Worm (Caenorhabditis elegans): ENCODE results near the gene ttr-13.

DNA sequence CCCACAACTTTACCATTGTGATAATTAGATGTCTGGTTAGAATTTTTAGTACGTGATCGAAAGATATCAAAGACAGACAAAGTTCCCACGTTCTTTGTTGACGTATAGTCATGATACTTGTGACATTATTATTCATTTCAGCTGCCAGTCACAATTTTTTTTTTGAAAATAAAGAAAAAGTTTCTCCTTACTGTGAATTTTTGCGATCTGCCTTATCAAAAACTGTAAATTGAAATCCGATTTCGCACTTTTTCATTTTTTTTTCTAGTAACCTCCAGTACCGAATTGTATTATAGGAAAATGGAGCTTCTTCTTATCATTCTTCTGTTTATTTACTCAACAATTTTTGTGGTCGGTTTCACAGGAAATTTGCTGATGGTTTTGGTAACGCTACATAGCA is 44.4 kb upstream of the ttr-13 start, which contains the start of gene srsx-35:
- TF ChIP-seq ztf-11 (tag; optimal IDR thresholded peaks at IDR 0.05) (no peak), unc-39 (tag; optimal IDR thresholded peaks at IDR 0.05) (no peak), ztf-4 (tag; optimal IDR thresholded peaks at IDR 0.05) (no peak), nhr-23 (tag; optimal IDR thresholded peaks at IDR 0.05) (no peak), zag-1 (tag; optimal IDR thresholded peaks at IDR 0.05) (no peak), snpc-4 (tag; optimal IDR thresholded peaks at IDR 0.05) (no peak), nhr-12 (tag; optimal IDR thresholded peaks at IDR 0.05) (no peak), egl-27 (tag; optimal IDR thresholded peaks at IDR 0.05) (no peak), elt-3 (tag; optimal IDR thresholded peaks at IDR 0.05) (no peak), nhr-25 (tag; optimal IDR thresholded peaks at IDR 0.05) (no peak), mab-5 (tag; optimal IDR thresholded peaks at IDR 0.05) (no peak), R02D3.7 (tag; optimal IDR thresholded peaks at IDR 0.05) (no peak)
